Worm (Caenorhabditis elegans) whole organism, L4/young adult: ENCODE results near the gene ZK686.3.
A peak's percentile ranks its signal among the peaks of the same experiment; 100 is the strongest.

ENCODE experiments used
- W03F9.2 ChIP-seq: fragments of 150-350 bp; optimal IDR thresholded peaks from 2 replicates; lab custom pipeline; 2014; ENCODE audit warnings: missing biosample characterization, missing genetic modification characterization
- dao-5 ChIP-seq: sonication (generic microtip); optimal IDR thresholded peaks from 2 replicates; lab custom pipeline; 2016; ENCODE audit warnings: missing genotype, missing genetic modification characterization, moderate library complexity, missing compliant biosample characterization
- him-1 ChIP-seq: sonication (generic microtip); optimal IDR thresholded peaks from 2 replicates; lab custom pipeline; 2016; ENCODE audit warnings: missing genotype, missing genetic modification reagents, missing genetic modification characterization, missing compliant biosample characterization

ZK686.3 gene

ce11 chrIII:7754348-7754747, 14.5 kb downstream of the ZK686.3 start, which contains the start of gene cdh-3:
TSS of gene cdh-3 (minus strand) at chrIII:7754448.
- TF ChIP-seq W03F9.2 (tag; lab: Kevin White, UChicago) (no peak), him-1 (tag; lab: Kevin White, UChicago) (no peak), dao-5 (no peak)

- TF ChIP-seq dao-5 = no peak
- no peak for TF ChIP-seq him-1 (tag; lab: Kevin White, UChicago)
- no peak for TF ChIP-seq W03F9.2 (tag; lab: Kevin White, UChicago)
Observed at ce11 chrIII:7743183-7743582, 25.7 kb downstream of the ZK686.3 start.

ce11 chrIII:7737646-7738258, 31.1 kb downstream of the ZK686.3 start:
- TF ChIP-seq dao-5 (no peak), W03F9.2 (tag; lab: Kevin White, UChicago) (no peak), him-1 (tag; lab: Kevin White, UChicago) (peak; percentile 16)

- TF ChIP-seq him-1 (tag; lab: Kevin White, UChicago) (no peak), W03F9.2 (tag; lab: Kevin White, UChicago) (no peak), dao-5 (no peak)
Observed at ce11 chrIII:7736806-7737205, 32.1 kb downstream of the ZK686.3 start.

- TF ChIP-seq W03F9.2 (tag; lab: Kevin White, UChicago) (no peak), him-1 (tag; lab: Kevin White, UChicago) (no peak), dao-5 (no peak)
Observed at ce11 chrIII:7736003-7736402, 32.9 kb downstream of the ZK686.3 start.

ce11 chrIII:7734105-7734504, 34.8 kb downstream of the ZK686.3 start:
- TF ChIP-seq W03F9.2 (tag; lab: Kevin White, UChicago) = no peak
- no peak for TF ChIP-seq dao-5
- no peak for TF ChIP-seq him-1 (tag; lab: Kevin White, UChicago)

- TF ChIP-seq him-1 (tag; lab: Kevin White, UChicago) (no peak), W03F9.2 (tag; lab: Kevin White, UChicago) (no peak), dao-5 (no peak)
Observed at ce11 chrIII:7733563-7733962, 35.3 kb downstream of the ZK686.3 start.

ce11 chrIII:7731085-7731484, 37.8 kb downstream of the ZK686.3 start:
- TF ChIP-seq him-1 (tag; lab: Kevin White, UChicago) (no peak), dao-5 (no peak), W03F9.2 (tag; lab: Kevin White, UChicago) (no peak)

- TF ChIP-seq him-1 (tag; lab: Kevin White, UChicago) = no peak
- TF ChIP-seq dao-5 = no peak
- TF ChIP-seq W03F9.2 (tag; lab: Kevin White, UChicago) = no peak
Observed at ce11 chrIII:7730331-7730730, 38.5 kb downstream of the ZK686.3 start.

ce11 chrIII:7729534-7730061, 39.3 kb downstream of the ZK686.3 start, which contains the start of gene ZK112.4:
TSS of gene ZK112.4 (minus strand) at chrIII:7730011.
- TF ChIP-seq him-1 (tag; lab: Kevin White, UChicago) (peak; percentile 72), dao-5 (peak; percentile 3), W03F9.2 (tag; lab: Kevin White, UChicago) (no peak)

- TF ChIP-seq W03F9.2 (tag; lab: Kevin White, UChicago) (no peak), dao-5 (no peak), him-1 (tag; lab: Kevin White, UChicago) (no peak)
Observed at ce11 chrIII:7729062-7729461, 39.8 kb downstream of the ZK686.3 start.

ce11 chrIII:7728494-7728893, 40.4 kb downstream of the ZK686.3 start:
- TF ChIP-seq W03F9.2 (tag; lab: Kevin White, UChicago) (peak; percentile 37), dao-5 (no peak)

- TF ChIP-seq dao-5 = no peak
- no peak for TF ChIP-seq him-1 (tag; lab: Kevin White, UChicago)
- no peak for TF ChIP-seq W03F9.2 (tag; lab: Kevin White, UChicago)
Observed at ce11 chrIII:7726500-7726899, 42.4 kb downstream of the ZK686.3 start.

- TF ChIP-seq W03F9.2 (tag; lab: Kevin White, UChicago) (no peak), him-1 (tag; lab: Kevin White, UChicago) (peak; percentile 7), dao-5 (no peak)
Observed at ce11 chrIII:7725483-7726250, 43.2 kb downstream of the ZK686.3 start.
